Fruit fly (Drosophila melanogaster) whole organism, embryonic: Measurements from ENCODE around the gene CG3184.

Experiments used
- Asciz ChIP-seq: fragments of 200-800 bp; sonication (Bioruptor generic); optimal IDR thresholded peaks from 2 replicates; lab custom pipeline; 2017; ENCODE audit warnings: missing biosample characterization, mild to moderate bottlenecking, missing genetic modification characterization, missing genetic modification reagents
- B-H2 ChIP-seq: fragments of 200-800 bp; sonication (Bioruptor generic); optimal IDR thresholded peaks from 2 replicates; lab custom pipeline; 2018; ENCODE audit warnings: missing biosample characterization, mild to moderate bottlenecking, missing genetic modification characterization
- Bdp1 ChIP-seq: fragments of 200-800 bp; sonication (Bioruptor generic); optimal IDR thresholded peaks from 3 replicates; lab custom pipeline; 2016; ENCODE audit warnings: missing biosample characterization, missing genetic modification characterization
- CG10147 ChIP-seq: fragments of 200-800 bp; sonication (Bioruptor generic); optimal IDR thresholded peaks from 2 replicates; lab custom pipeline; 2019; ENCODE audit warnings: missing biosample characterization, mild to moderate bottlenecking, missing genetic modification characterization, moderate library complexity
- CG10267 ChIP-seq: fragments of 200-800 bp; sonication (Bioruptor generic); optimal IDR thresholded peaks from 2 replicates; lab custom pipeline; 2018; ENCODE audit warnings: missing biosample characterization, mild to moderate bottlenecking, missing genetic modification characterization, moderate library complexity
- CG10543 ChIP-seq: fragments of 200-800 bp; sonication (Bioruptor generic); optimal IDR thresholded peaks from 3 replicates; lab custom pipeline; 2017; ENCODE audit warnings: missing biosample characterization, mild to moderate bottlenecking, missing genetic modification characterization, moderate library complexity
- CG11560 ChIP-seq: fragments of 200-800 bp; sonication (Bioruptor generic); IDR thresholded peaks from 3 replicates; pipeline ENCODE4 v1.3.6; 2022; ENCODE audit warnings: missing biosample characterization, missing genetic modification characterization
- CG12942 ChIP-seq: fragments of 200-800 bp; sonication (Bioruptor generic); optimal IDR thresholded peaks from 3 replicates; lab custom pipeline; 2016; ENCODE audit warnings: missing biosample characterization, missing genetic modification characterization
- CG13624 ChIP-seq: fragments of 200-800 bp; sonication (Bioruptor generic); optimal IDR thresholded peaks from 2 replicates; lab custom pipeline; 2016; ENCODE audit warnings: missing biosample characterization, missing genetic modification characterization
- CG15696 ChIP-seq: fragments of 200-800 bp; sonication (Bioruptor generic); optimal IDR thresholded peaks from 2 replicates; lab custom pipeline; 2019; ENCODE audit warnings: missing biosample characterization, mild to moderate bottlenecking, missing genetic modification characterization, moderate library complexity
- CG17385 ChIP-seq: fragments of 200-800 bp; sonication (Bioruptor generic); optimal IDR thresholded peaks from 3 replicates; lab custom pipeline; 2018; ENCODE audit warnings: missing biosample characterization, mild to moderate bottlenecking, missing genetic modification characterization
- CG17802 ChIP-seq: fragments of 200-800 bp; sonication (Bioruptor generic); optimal IDR thresholded peaks from 2 replicates; lab custom pipeline; 2018; ENCODE audit warnings: missing biosample characterization, mild to moderate bottlenecking, missing genetic modification characterization, moderate library complexity
- CG17912 ChIP-seq: fragments of 200-800 bp; sonication (Bioruptor generic); optimal IDR thresholded peaks from 2 replicates; lab custom pipeline; 2018; ENCODE audit warnings: missing biosample characterization, mild to moderate bottlenecking, missing genetic modification characterization
- CG1832 ChIP-seq: fragments of 200-800 bp; sonication (Bioruptor generic); optimal IDR thresholded peaks from 2 replicates; lab custom pipeline; 2017; ENCODE audit warnings: missing biosample characterization, mild to moderate bottlenecking, missing genetic modification characterization, inconsistent platforms
- CG31441 ChIP-seq: fragments of 200-800 bp; sonication (Bioruptor generic); IDR thresholded peaks from 2 replicates; pipeline ENCODE4 v1.3.6; 2022; ENCODE audit warnings: missing biosample characterization, missing genetic modification characterization
- CG32772 ChIP-seq: fragments of 200-800 bp; sonication (Bioruptor generic); IDR thresholded peaks from 2 replicates; pipeline ENCODE4 v1.3.6; 2022; ENCODE audit warnings: missing biosample characterization, missing genetic modification characterization
- CG34376 ChIP-seq: fragments of 200-800 bp; sonication (Bioruptor generic); optimal IDR thresholded peaks from 2 replicates; lab custom pipeline; 2018; ENCODE audit warnings: missing biosample characterization, mild to moderate bottlenecking, missing genetic modification characterization
- CG34422 ChIP-seq: fragments of 200-800 bp; sonication (Bioruptor generic); IDR thresholded peaks from 3 replicates; pipeline ENCODE4 v1.3.6; 2022; ENCODE audit warnings: missing biosample characterization, missing genetic modification characterization
- CG6791 ChIP-seq: fragments of 200-800 bp; sonication (Bioruptor generic); IDR thresholded peaks from 3 replicates; pipeline ENCODE4 v1.3.6; 2022; ENCODE audit warnings: missing biosample characterization, missing genetic modification characterization; ENCODE audit not compliant: partially characterized antibody
- CG7987 ChIP-seq: fragments of 200-800 bp; sonication (Bioruptor generic); optimal IDR thresholded peaks from 2 replicates; lab custom pipeline; 2018; ENCODE audit warnings: missing biosample characterization, mild to moderate bottlenecking, missing genetic modification characterization, moderate library complexity
- CG8281 ChIP-seq: fragments of 200-800 bp; sonication (Bioruptor generic); optimal IDR thresholded peaks from 2 replicates; lab custom pipeline; 2018; ENCODE audit warnings: missing biosample characterization, mild to moderate bottlenecking, missing genetic modification characterization, moderate library complexity
- CG8944 ChIP-seq: fragments of 200-800 bp; sonication (Bioruptor generic); optimal IDR thresholded peaks from 3 replicates; lab custom pipeline; 2016; ENCODE audit warnings: missing biosample characterization, missing genetic modification characterization
- CrebB ChIP-seq: fragments of 200-800 bp; sonication (Bioruptor generic); optimal IDR thresholded peaks from 3 replicates; lab custom pipeline; 2018; ENCODE audit warnings: missing biosample characterization, mild to moderate bottlenecking, missing genetic modification characterization
- Dip2 ChIP-seq: fragments of 200-800 bp; sonication (Bioruptor generic); IDR thresholded peaks from 2 replicates; pipeline ENCODE4 v1.3.6; 2022; ENCODE audit warnings: missing biosample characterization, missing genetic modification characterization
- ERR ChIP-seq: fragments of 200-800 bp; sonication (Bioruptor generic); optimal IDR thresholded peaks from 2 replicates; lab custom pipeline; 2016; ENCODE audit warnings: missing biosample characterization, missing genetic modification characterization
- Elba2 ChIP-seq: fragments of 200-800 bp; sonication (Bioruptor generic); optimal IDR thresholded peaks from 3 replicates; lab custom pipeline; 2016; ENCODE audit warnings: missing biosample characterization, missing genetic modification characterization
- HmgD ChIP-seq: fragments of 200-800 bp; sonication (Bioruptor generic); optimal IDR thresholded peaks from 3 replicates; lab custom pipeline; 2016; ENCODE audit warnings: missing biosample characterization, missing genetic modification characterization
- Hr3 ChIP-seq: fragments of 200-800 bp; sonication (Bioruptor generic); optimal IDR thresholded peaks from 3 replicates; lab custom pipeline; 2016; ENCODE audit warnings: missing biosample characterization, missing genetic modification characterization
- MESR4 ChIP-seq: fragments of 200-800 bp; sonication (Bioruptor generic); optimal IDR thresholded peaks from 2 replicates; lab custom pipeline; 2018; ENCODE audit warnings: missing biosample characterization, mild to moderate bottlenecking, missing genetic modification characterization, moderate library complexity
- Med ChIP-seq: fragments of 200-800 bp; sonication (Bioruptor generic); peaks from one replicate; lab custom pipeline; 2016; ENCODE audit warnings: missing biosample characterization, missing genetic modification characterization, mild to moderate bottlenecking, inconsistent platforms, moderate library complexity
- NFAT ChIP-seq: fragments of 200-800 bp; sonication (Bioruptor generic); IDR thresholded peaks from 2 replicates; pipeline ENCODE4 v1.3.6; 2022; ENCODE audit warnings: missing biosample characterization, missing genetic modification characterization
- ara ChIP-seq: fragments of 200-800 bp; sonication (Bioruptor generic); IDR thresholded peaks from 2 replicates; pipeline ENCODE4 v1.3.6; 2022; ENCODE audit warnings: missing biosample characterization, missing genetic modification characterization
- cg ChIP-seq: fragments of 200-800 bp; sonication (Bioruptor generic); optimal IDR thresholded peaks from 3 replicates; lab custom pipeline; 2019; ENCODE audit warnings: missing biosample characterization, mild to moderate bottlenecking, missing genetic modification characterization, moderate library complexity
- corto ChIP-seq: fragments of 200-800 bp; sonication (Bioruptor generic); optimal IDR thresholded peaks from 2 replicates; lab custom pipeline; 2016; ENCODE audit warnings: missing biosample characterization, mild to moderate bottlenecking, missing genetic modification characterization, moderate library complexity
- disco-r ChIP-seq: fragments of 200-800 bp; sonication (Bioruptor generic); optimal IDR thresholded peaks from 2 replicates; lab custom pipeline; 2016; ENCODE audit warnings: missing biosample characterization, missing genetic modification characterization
- dysf ChIP-seq: fragments of 200-800 bp; sonication (Bioruptor generic); IDR thresholded peaks from 3 replicates; pipeline ENCODE4 v1.3.6; 2022; ENCODE audit warnings: missing biosample characterization, missing genetic modification characterization
- exex ChIP-seq: fragments of 200-800 bp; sonication (Bioruptor generic); optimal IDR thresholded peaks from 4 replicates; lab custom pipeline; 2018; ENCODE audit warnings: missing biosample characterization, mild to moderate bottlenecking, missing genetic modification characterization, moderate library complexity
- grau ChIP-seq: fragments of 200-800 bp; optimal IDR thresholded peaks from 3 replicates; lab custom pipeline; 2019; ENCODE audit warnings: missing biosample characterization, mild to moderate bottlenecking, missing genetic modification characterization, moderate library complexity
- gro ChIP-seq: fragments of 200-800 bp; sonication (Bioruptor generic); optimal IDR thresholded peaks from 2 replicates; lab custom pipeline; 2016; ENCODE audit warnings: missing biosample characterization, missing genetic modification characterization
- kni ChIP-seq: fragments of 200-800 bp; sonication (Bioruptor generic); optimal IDR thresholded peaks from 3 replicates; lab custom pipeline; 2017; ENCODE audit warnings: mild to moderate bottlenecking, missing biosample characterization, missing genetic modification reagents, missing genetic modification characterization
- knrl ChIP-seq: fragments of 200-800 bp; sonication (Bioruptor generic); IDR thresholded peaks from 3 replicates; pipeline ENCODE4 v1.3.6; 2022; ENCODE audit warnings: missing biosample characterization, missing genetic modification characterization; ENCODE audit not compliant: partially characterized antibody
- lmd ChIP-seq: fragments of 200-800 bp; sonication (Bioruptor generic); IDR thresholded peaks from 2 replicates; pipeline ENCODE4 v1.3.6; 2022; ENCODE audit warnings: missing biosample characterization, missing genetic modification characterization
- nau ChIP-seq: fragments of 200-800 bp; sonication (Bioruptor generic); optimal IDR thresholded peaks from 3 replicates; lab custom pipeline; 2017; ENCODE audit warnings: missing biosample characterization, mild to moderate bottlenecking, missing genetic modification characterization, missing genetic modification reagents
- nom ChIP-seq: fragments of 200-800 bp; sonication (Bioruptor generic); optimal IDR thresholded peaks from 2 replicates; lab custom pipeline; 2017; ENCODE audit warnings: missing biosample characterization, missing genetic modification characterization, mild to moderate bottlenecking, moderate library complexity, missing genetic modification reagents
- pita ChIP-seq: fragments of 200-800 bp; sonication (Bioruptor generic); optimal IDR thresholded peaks from 2 replicates; lab custom pipeline; 2017; ENCODE audit warnings: missing biosample characterization, mild to moderate bottlenecking, missing genetic modification characterization
- row ChIP-seq: fragments of 200-800 bp; sonication (Bioruptor generic); IDR thresholded peaks from 3 replicates; pipeline ENCODE4 v1.3.6; 2022; ENCODE audit warnings: missing biosample characterization, missing genetic modification characterization
- salm ChIP-seq: fragments of 200-800 bp; sonication (Bioruptor generic); optimal IDR thresholded peaks from 2 replicates; lab custom pipeline; 2018; ENCODE audit warnings: missing biosample characterization, mild to moderate bottlenecking, missing genetic modification characterization
- scrt ChIP-seq: fragments of 200-800 bp; sonication (Bioruptor generic); optimal IDR thresholded peaks from 2 replicates; lab custom pipeline; 2018; ENCODE audit warnings: missing biosample characterization, mild to moderate bottlenecking, missing genetic modification characterization, moderate library complexity
- sisA ChIP-seq: fragments of 200-800 bp; sonication (Bioruptor generic); IDR thresholded peaks from 2 replicates; pipeline ENCODE4 v1.3.6; 2022; ENCODE audit warnings: missing biosample characterization, missing genetic modification characterization
- zen2 ChIP-seq: fragments of 200-800 bp; sonication (Bioruptor generic); IDR thresholded peaks from 3 replicates; pipeline ENCODE4 v1.3.6; 2022; ENCODE audit warnings: missing biosample characterization, missing genetic modification characterization; ENCODE audit not compliant: partially characterized antibody

Gene CG3184

dm6 chrX:6694105-6694788, 5.7 kb upstream of the CG3184 start (continued):
- TF ChIP-seq ERR (GFP tag; lab: Kevin White, UChicago) (no peak), CG17802 (no peak), zen2 (GFP tag; lab: Robert Waterston, UW) (no peak), row (GFP tag; lab: Robert Waterston, UW) (no peak), sisA (GFP tag; lab: Robert Waterston, UW) (no peak), CG34376 (GFP tag; lab: Kevin White, UChicago) (peak; percentile 44), CG15696 (tag; lab: Kevin White, UChicago) (no peak), NFAT (GFP tag; lab: Robert Waterston, UW) (peak; percentile 72; the same call in 1 of the 2 replicates), B-H2 (no peak), nau (GFP tag; lab: Kevin White, UChicago) (no peak), Hr3 (no peak), MESR4 (GFP tag; lab: Kevin White, UChicago) (peak; percentile 65), CG7987 (GFP tag; lab: Kevin White, UChicago) (no peak), corto (GFP tag; lab: Kevin White, UChicago) (no peak), scrt (GFP tag; lab: Kevin White, UChicago) (no peak), CG12942 (GFP tag; lab: Kevin White, UChicago) (no peak), salm (no peak), CG11560 (tag; lab: Robert Waterston, UW) (no peak), Elba2 (GFP tag; lab: Kevin White, UChicago) (peak; percentile 37), CG34422 (GFP tag; lab: Robert Waterston, UW) (peak; percentile 51; the same call in 1 of the 3 replicates), CG32772 (GFP tag; lab: Robert Waterston, UW) (no peak), CG17912 (GFP tag; lab: Kevin White, UChicago) (no peak), dysf (no peak), pita (no peak), ara (GFP tag; lab: Robert Waterston, UW) (no peak), Med (GFP tag; lab: Kevin White, UChicago) (peak; percentile 38), Dip2 (GFP tag; lab: Robert Waterston, UW) (no peak), CG6791 (GFP tag; lab: Robert Waterston, UW) (no peak), CG10147 (GFP tag; lab: Kevin White, UChicago) (no peak), CrebB (tag; lab: Kevin White, UChicago) (peak; percentile 42), exex (peak; percentile 5), CG31441 (GFP tag; lab: Robert Waterston, UW) (no peak), CG17385 (GFP tag; lab: Kevin White, UChicago) (peak; percentile 95), Bdp1 (no peak), disco-r (GFP tag; lab: Kevin White, UChicago) (no peak), nom (GFP tag; lab: Kevin White, UChicago) (peak; percentile 61), CG1832 (GFP tag; lab: Kevin White, UChicago) (peak; percentile 34), grau (no peak), gro (no peak), kni (GFP tag; lab: Kevin White, UChicago) (no peak), lmd (no peak), Asciz (no peak), CG8944 (GFP tag; lab: Kevin White, UChicago) (no peak), HmgD (GFP tag; lab: Kevin White, UChicago) (no peak), cg (peak; percentile 98), knrl (no peak), CG8281 (no peak), CG10543 (GFP tag; lab: Kevin White, UChicago) (peak; percentile 58), CG10267 (no peak), CG13624 (GFP tag; lab: Kevin White, UChicago) (peak; percentile 5)
